Worm (Caenorhabditis elegans) whole organism, young adult: ENCODE data around the gene F07C6.4.

Experiments
- F22D6.2 ChIP-seq: sonication (generic microtip); optimal IDR thresholded peaks from 2 replicates; lab custom pipeline; 2016; ENCODE audit warnings: mild to moderate bottlenecking, missing genetic modification characterization, missing compliant biosample characterization
- F49E8.2 ChIP-seq: sonication (generic microtip); optimal IDR thresholded peaks from 3 replicates; lab custom pipeline; 2017; ENCODE audit warnings: missing genetic modification characterization, mild to moderate bottlenecking, missing compliant biosample characterization, antibody characterized with exemption, moderate library complexity; ENCODE audit not compliant: insufficient read depth
- Y53G8AR.9 ChIP-seq: fragments of 200-800 bp; sonication (Bioruptor generic); conservative IDR thresholded peaks from 2 replicates; pipeline ENCODE4 v1.3.6; 2022; ENCODE audit warnings: missing genetic modification reagents, missing genetic modification characterization, missing compliant biosample characterization
- Y95B8A.8 ChIP-seq: fragments of 200-800 bp; sonication (Bioruptor generic); IDR thresholded peaks from 2 replicates; pipeline ENCODE4 v1.3.6; 2022; ENCODE audit warnings: missing genetic modification reagents, missing genetic modification characterization, missing compliant biosample characterization
- attf-6 ChIP-seq: fragments of 200-800 bp; sonication (Bioruptor generic); IDR thresholded peaks from 2 replicates; pipeline ENCODE4 v1.3.6; 2022; ENCODE audit warnings: missing genetic modification reagents, missing genetic modification characterization, missing compliant biosample characterization
- cebp-1 ChIP-seq, 2 experiments: fragments of 200-800 bp in 1 of 2; sonication (Bioruptor generic) in 1 of 2; sonication (generic microtip) in 1 of 2; IDR thresholded peaks in 1 of 2; optimal IDR thresholded peaks in 1 of 2; 2 replicates each; pipeline versions ENCODE4 v1.3.6 to Lab custom; 2017 to 2022; ENCODE audit warnings: missing compliant biosample characterization in 2 of 2, missing genetic modification characterization in 2 of 2, mild to moderate bottlenecking in 1 of 2, missing genetic modification reagents in 1 of 2, moderate library complexity in 1 of 2
- chd-7 ChIP-seq: sonication (generic microtip); optimal IDR thresholded peaks from 2 replicates; lab custom pipeline; 2016; ENCODE audit warnings: mild to moderate bottlenecking, missing genetic modification characterization, moderate library complexity, missing compliant biosample characterization
- hmg-20 ChIP-seq: fragments of 200-800 bp; sonication (Bioruptor generic); IDR thresholded peaks from 2 replicates; pipeline ENCODE4 v1.3.6; 2022; ENCODE audit warnings: missing genetic modification reagents, missing genetic modification characterization, missing compliant biosample characterization
- lag-1 ChIP-seq: fragments of 200-800 bp; sonication (Bioruptor generic); IDR thresholded peaks from 2 replicates; pipeline ENCODE4 v1.3.6; 2022; ENCODE audit warnings: missing genetic modification reagents, missing genetic modification characterization, missing compliant biosample characterization
- lsl-1 ChIP-seq: fragments of 200-800 bp; sonication (Bioruptor generic); optimal IDR thresholded peaks from 2 replicates; lab custom pipeline; 2018; ENCODE audit warnings: mild to moderate bottlenecking, missing genetic modification characterization, moderate library complexity, missing compliant biosample characterization
- nhr-179 ChIP-seq: sonication (generic microtip); optimal IDR thresholded peaks from 2 replicates; lab custom pipeline; 2016; ENCODE audit warnings: mild to moderate bottlenecking, missing genetic modification characterization, missing compliant biosample characterization
- pha-4 ChIP-seq: fragments of 150-350 bp; sonication (generic microtip); optimal IDR thresholded peaks from 2 replicates; lab custom pipeline; 2014; ENCODE audit warnings: missing biosample characterization, missing genetic modification reagents, missing genetic modification characterization
- snpc-4 ChIP-seq, 5 experiments: fragments of 150-350 bp in 1 of 5; sonication (generic microtip) in 4 of 5; optimal IDR thresholded peaks; 2 replicates each; lab custom pipeline; 2014 to 2018; ENCODE audit warnings: missing genetic modification characterization in 5 of 5, missing biosample characterization in 3 of 5, antibody characterized with exemption in 2 of 5, mild to moderate bottlenecking in 2 of 5, missing compliant biosample characterization in 2 of 5, missing genotype in 2 of 5, moderate library complexity in 2 of 5, missing genetic modification reagents in 1 of 5
- ztf-6 ChIP-seq: fragments of 200-800 bp; sonication (Bioruptor generic); IDR thresholded peaks from 2 replicates; pipeline ENCODE4 v1.3.6; 2022; ENCODE audit warnings: missing genetic modification reagents, missing genetic modification characterization, missing compliant biosample characterization

- TF ChIP-seq pha-4 (tag; lab: Kevin White, UChicago) (no peak), snpc-4 (GFP tag; optimal IDR thresholded peaks at IDR 0.05; lab: Kevin White, UChicago) (no peak), snpc-4 (tag; optimal IDR thresholded peaks at IDR 0.05; lab: Kevin White, UChicago) (no peak), lag-1 (no peak), nhr-179 (no peak), lsl-1 (GFP tag; lab: Kevin White, UChicago) (no peak), Y95B8A.8 (GFP tag; lab: Robert Waterston, UW) (no peak), F49E8.2 (tag; lab: Kevin White, UChicago) (no peak), cebp-1 (GFP tag; IDR thresholded peaks at IDR 0.05; lab: Robert Waterston, UW) (no peak), cebp-1 (tag; optimal IDR thresholded peaks at IDR 0.05; lab: Kevin White, UChicago) (no peak), Y53G8AR.9 (GFP tag; lab: Robert Waterston, UW) (no peak), attf-6 (GFP tag; lab: Robert Waterston, UW) (no peak), hmg-20 (GFP tag; lab: Robert Waterston, UW) (no peak), ztf-6 (GFP tag; lab: Robert Waterston, UW) (no peak), chd-7 (tag; lab: Kevin White, UChicago) (no peak), F22D6.2 (tag; lab: Kevin White, UChicago) (no peak)
Observed at ce11 chrIV:12871445-12871947, 65.8 kb downstream of the F07C6.4 start, which contains the start of gene clec-187.
